Worm (Caenorhabditis elegans) whole organism, midembryonic: ENCODE results near the gene R02D5.7.

Experiments
- T22C8.4 ChIP-seq: fragments of 200-800 bp; sonication (Bioruptor generic); IDR thresholded peaks from 2 replicates; pipeline ENCODE4 v1.3.6; 2022; ENCODE audit warnings: missing genetic modification characterization, missing compliant biosample characterization
- cog-1 ChIP-seq: sonication (generic microtip); optimal IDR thresholded peaks from 2 replicates; lab custom pipeline; 2016; ENCODE audit warnings: missing genetic modification characterization, missing compliant biosample characterization
- flt-1 ChIP-seq: fragments of 200-800 bp; sonication (Bioruptor generic); IDR thresholded peaks from 2 replicates; pipeline ENCODE4 v1.3.6; 2022; ENCODE audit warnings: missing genetic modification characterization, missing compliant biosample characterization
- klf-2 ChIP-seq: fragments of 200-800 bp; sonication (Bioruptor generic); conservative IDR thresholded peaks from 2 replicates; pipeline ENCODE4 v1.3.6; 2022; ENCODE audit warnings: missing genetic modification reagents, missing genetic modification characterization, missing compliant biosample characterization
- med-1 ChIP-seq: sonication (generic microtip); optimal IDR thresholded peaks from 2 replicates; lab custom pipeline; 2017; ENCODE audit warnings: missing genetic modification characterization, mild to moderate bottlenecking, missing compliant biosample characterization, antibody characterized with exemption, missing genetic modification reagents; ENCODE audit not compliant: insufficient read depth
- ref-1 ChIP-seq: fragments of 200-800 bp; sonication (Bioruptor generic); conservative IDR thresholded peaks from 2 replicates; pipeline ENCODE4 v1.3.6; 2022; ENCODE audit warnings: missing genetic modification reagents, missing genetic modification characterization, missing compliant biosample characterization
- tab-1 ChIP-seq: fragments of 200-800 bp; sonication (Bioruptor generic); IDR thresholded peaks from 2 replicates; pipeline ENCODE4 v1.3.6; 2022; ENCODE audit warnings: missing genetic modification characterization, missing compliant biosample characterization
- ztf-23 ChIP-seq: fragments of 200-800 bp; sonication (Bioruptor generic); IDR thresholded peaks from 2 replicates; pipeline ENCODE4 v1.3.6; 2022; ENCODE audit warnings: missing genetic modification reagents, missing genetic modification characterization, missing compliant biosample characterization
- ztf-29 ChIP-seq: fragments of 200-800 bp; sonication (Bioruptor generic); IDR thresholded peaks from 2 replicates; pipeline ENCODE4 v1.3.6; 2022; ENCODE audit warnings: missing genetic modification reagents, missing genetic modification characterization, missing compliant biosample characterization

Gene R02D5.7

DNA sequence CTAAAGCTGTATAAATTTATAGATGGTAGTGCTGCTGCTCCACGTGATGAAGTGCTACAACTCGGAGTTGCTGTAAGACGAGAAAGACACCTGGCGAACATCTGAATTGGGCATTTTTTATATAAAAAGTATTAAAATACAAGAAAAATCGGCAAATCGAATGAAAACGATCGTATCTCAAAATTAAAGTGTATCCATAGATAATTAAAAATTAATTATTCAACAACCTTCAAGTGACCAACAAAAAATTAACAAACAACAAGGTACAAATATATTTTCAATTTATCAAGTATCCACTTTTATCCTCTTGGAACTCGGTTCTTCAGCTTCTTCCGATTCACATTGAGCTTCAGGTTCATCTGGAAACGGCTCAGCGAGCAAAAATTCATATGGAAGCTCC lies 38.0 kb upstream of the R02D5.7 start, which contains the start of gene R02D5.8:
TSS of gene R02D5.8 (minus strand) at position 101 of the 400 bp plus-strand sequence.
- no peak for TF ChIP-seq klf-2 (GFP tag; lab: Robert Waterston, UW)
- no peak for TF ChIP-seq med-1
- no peak for TF ChIP-seq cog-1
- TF ChIP-seq tab-1 (GFP tag; lab: Robert Waterston, UW): no peak
- no peak for TF ChIP-seq ztf-29 (GFP tag; lab: Robert Waterston, UW)
- no peak for TF ChIP-seq ztf-23
- no peak for TF ChIP-seq T22C8.4 (GFP tag; lab: Robert Waterston, UW)
- no peak for TF ChIP-seq ref-1 (GFP tag; lab: Robert Waterston, UW)
- no peak for TF ChIP-seq flt-1

DNA sequence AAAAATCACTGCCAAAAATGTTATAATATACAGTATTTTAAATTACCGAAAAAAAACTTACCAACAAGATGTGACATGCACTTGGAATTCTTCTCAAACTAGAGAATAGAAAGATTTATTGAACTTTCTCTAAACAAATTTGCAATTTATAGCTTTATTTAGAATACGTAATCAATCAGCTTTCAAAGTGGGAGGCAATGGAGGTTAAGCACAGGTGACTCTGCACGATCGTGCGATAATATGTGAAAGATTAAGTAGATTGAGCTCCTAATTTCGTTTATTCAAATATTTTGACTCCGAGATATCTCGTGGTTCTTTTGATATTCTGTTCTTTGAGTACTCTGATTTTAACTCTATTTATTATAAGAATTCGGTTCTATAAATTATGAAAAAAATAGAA lies 36.7 kb upstream of the R02D5.7 start, which contains the start of gene R02D5.6:
TSS of gene R02D5.6 (minus strand) at position 101 of the 400 bp plus-strand sequence.
- TF ChIP-seq T22C8.4 (GFP tag; lab: Robert Waterston, UW): no peak
- no peak for TF ChIP-seq ref-1 (GFP tag; lab: Robert Waterston, UW)
- TF ChIP-seq med-1: no peak
- no peak for TF ChIP-seq flt-1
- TF ChIP-seq ztf-29 (GFP tag; lab: Robert Waterston, UW): no peak
- no peak for TF ChIP-seq cog-1
- no peak for TF ChIP-seq klf-2 (GFP tag; lab: Robert Waterston, UW)
- no peak for TF ChIP-seq tab-1 (GFP tag; lab: Robert Waterston, UW)
- no peak for TF ChIP-seq ztf-23

DNA sequence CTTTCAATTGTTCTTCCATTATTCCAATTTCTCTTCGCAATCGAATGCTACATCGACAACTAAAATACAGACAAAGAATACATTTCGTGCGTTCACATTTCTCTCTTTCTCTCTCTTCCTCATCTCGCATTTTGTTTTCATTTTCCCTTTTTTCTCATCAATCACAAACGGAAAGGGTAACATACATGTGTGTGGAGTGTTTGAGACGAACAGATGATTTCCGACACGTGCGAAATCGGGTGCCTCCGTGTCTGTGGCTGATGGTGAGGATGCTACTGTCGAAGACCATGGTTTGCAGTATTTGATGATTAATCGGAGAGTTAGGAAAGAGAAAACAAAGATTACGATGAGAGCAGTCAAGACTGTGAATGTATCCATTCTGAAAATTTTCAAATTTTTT lies 29.4 kb upstream of the R02D5.7 start, which contains the start of gene R02D5.9:
TSS of gene R02D5.9 (minus strand) at position 378 of the 400 bp plus-strand sequence.
- TF ChIP-seq ztf-23 (no peak), flt-1 (no peak), klf-2 (GFP tag; lab: Robert Waterston, UW) (no peak), ztf-29 (GFP tag; lab: Robert Waterston, UW) (no peak), med-1 (no peak), tab-1 (GFP tag; lab: Robert Waterston, UW) (no peak), cog-1 (no peak), T22C8.4 (GFP tag; lab: Robert Waterston, UW) (no peak), ref-1 (GFP tag; lab: Robert Waterston, UW) (no peak)

DNA sequence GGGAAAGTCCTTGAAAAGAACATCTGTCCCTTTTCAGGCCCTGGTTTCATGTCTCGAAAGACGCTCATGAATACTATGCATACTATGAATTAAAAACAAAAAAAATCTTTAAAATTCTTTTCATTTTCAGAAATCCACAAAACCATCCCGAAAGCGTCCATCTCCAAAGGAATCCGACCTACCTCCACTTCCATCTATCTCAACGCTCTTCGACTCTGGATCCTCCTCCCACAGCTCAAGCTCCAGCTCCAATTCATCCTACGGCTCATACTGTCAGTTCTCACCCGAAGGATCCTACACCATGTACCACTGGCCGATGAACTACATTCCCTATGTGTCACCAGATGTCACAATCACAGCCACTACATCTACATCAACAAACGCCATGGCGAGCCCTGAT lies 27.3 kb upstream of the R02D5.7 start:
- TF ChIP-seq klf-2 (GFP tag; lab: Robert Waterston, UW): no peak
- no peak for TF ChIP-seq med-1
- TF ChIP-seq tab-1 (GFP tag; lab: Robert Waterston, UW): no peak
- no peak for TF ChIP-seq T22C8.4 (GFP tag; lab: Robert Waterston, UW)
- TF ChIP-seq ztf-29 (GFP tag; lab: Robert Waterston, UW): no peak
- TF ChIP-seq ref-1 (GFP tag; lab: Robert Waterston, UW): no peak
- no peak for TF ChIP-seq cog-1
- TF ChIP-seq ztf-23: no peak
- TF ChIP-seq flt-1: no peak

DNA sequence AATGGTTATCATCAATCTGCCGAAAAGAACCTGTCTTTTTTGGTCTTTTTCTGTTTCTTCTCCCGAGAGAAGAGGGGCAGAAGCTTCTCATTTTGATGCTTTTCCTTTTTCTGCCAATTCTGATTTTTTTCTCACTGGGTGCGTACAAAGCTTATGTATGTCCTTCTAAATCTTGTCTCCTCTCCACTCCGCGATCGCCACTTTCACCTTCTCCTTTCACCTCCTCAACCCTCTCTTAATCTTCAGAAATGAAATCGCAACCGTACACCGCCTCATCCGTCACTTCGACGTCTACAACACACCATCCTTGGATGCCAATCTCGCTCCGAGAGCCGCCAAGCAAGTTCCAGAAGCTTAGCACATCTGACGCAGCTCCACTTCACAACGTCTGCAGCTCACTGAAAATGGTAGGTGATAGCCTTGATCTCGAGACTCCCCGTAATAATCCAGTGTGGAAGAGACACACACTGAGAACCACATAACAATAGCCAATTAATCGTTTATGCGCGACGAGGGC lies 26.8 kb upstream of the R02D5.7 start, which contains the start of gene R02D5.1:
TSS of gene R02D5.1 (plus strand) at position 245 of the 517 bp plus-strand sequence.
- TF ChIP-seq flt-1 (0 out of 2 replicates have a peak, but pooled peaks have one; percentile 31), cog-1 (peak; percentile 9), T22C8.4 (GFP tag; lab: Robert Waterston, UW) (no peak)

DNA sequence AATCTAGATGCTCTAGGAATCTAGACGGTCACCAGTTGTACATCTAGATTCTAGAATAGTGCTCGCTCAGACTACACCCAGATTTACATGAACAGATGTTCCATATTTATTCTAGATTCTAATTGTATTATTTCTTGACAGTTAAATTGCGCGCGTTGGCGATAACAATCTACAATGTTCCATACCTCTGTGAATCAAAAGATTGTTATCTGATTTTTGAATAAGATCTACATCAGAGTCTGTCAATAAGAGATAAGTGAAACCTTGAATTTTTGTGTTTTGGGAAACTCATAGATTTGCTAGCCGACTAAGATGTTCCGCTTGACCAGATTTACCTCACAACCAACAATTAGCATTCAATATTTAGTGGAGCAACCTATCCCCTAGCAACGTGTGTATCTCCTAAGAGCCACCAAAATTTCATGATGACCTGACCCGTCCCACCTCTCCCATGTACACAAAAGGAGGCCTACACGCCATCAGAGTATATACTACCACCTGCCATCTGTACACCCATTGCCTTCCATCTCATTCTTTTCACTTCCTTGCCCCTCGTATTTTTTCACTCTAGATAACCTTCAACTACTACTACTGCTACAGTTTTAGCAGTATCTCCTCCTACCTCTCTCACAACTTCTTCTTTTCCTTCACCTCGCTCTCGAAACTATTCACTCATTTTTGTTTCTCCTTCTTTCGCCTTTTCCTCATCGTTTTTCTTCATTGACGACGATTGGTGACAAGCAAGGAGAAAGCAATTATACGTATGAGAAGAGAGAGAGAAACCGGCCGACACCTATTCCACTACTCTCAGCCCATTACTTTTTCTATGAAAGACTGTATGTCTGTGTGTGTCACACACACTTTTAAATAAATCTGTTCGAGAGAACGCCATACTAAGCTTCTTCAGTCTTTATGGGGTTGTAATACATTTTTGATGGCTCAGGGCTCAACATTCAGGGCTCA lies 25.7 kb upstream of the R02D5.7 start:
- TF ChIP-seq ztf-29 (GFP tag; lab: Robert Waterston, UW) (peak; percentile 13; the same call in 1 of the 2 replicates), flt-1 (no peak)

DNA sequence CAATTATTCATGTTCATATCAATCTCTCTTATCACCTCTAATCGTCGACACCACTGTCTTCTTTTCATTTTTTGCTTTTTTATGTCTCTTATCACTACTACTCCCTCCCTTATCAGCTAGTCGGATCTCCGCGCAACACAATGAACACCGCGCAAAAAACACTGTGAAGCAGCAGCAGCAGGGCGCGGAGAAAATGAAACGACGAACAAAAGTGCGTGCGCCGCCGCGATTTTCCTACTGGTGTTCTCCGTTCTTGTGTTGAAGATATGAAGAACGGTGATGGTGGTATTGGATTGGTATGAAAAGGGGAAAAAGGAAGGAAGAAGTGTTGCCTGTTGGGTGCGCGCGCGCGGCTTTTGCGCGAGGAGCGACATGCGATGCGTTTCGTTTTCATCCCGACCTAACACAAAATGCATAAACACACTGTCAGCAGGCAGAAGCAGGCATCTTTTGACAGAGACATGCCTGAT lies 24.5 kb upstream of the R02D5.7 start:
- no peak for TF ChIP-seq med-1
- 0 out of 2 replicates have a peak, but pooled peaks have one; percentile 55 for TF ChIP-seq ztf-23
- TF ChIP-seq T22C8.4 (GFP tag; lab: Robert Waterston, UW): no peak
- TF ChIP-seq ref-1 (GFP tag; lab: Robert Waterston, UW): no peak
- TF ChIP-seq tab-1 (GFP tag; lab: Robert Waterston, UW): no peak
- TF ChIP-seq cog-1: peak; percentile 51
- TF ChIP-seq flt-1: no peak
- no peak for TF ChIP-seq klf-2 (GFP tag; lab: Robert Waterston, UW)
- TF ChIP-seq ztf-29 (GFP tag; lab: Robert Waterston, UW): peak; percentile 60; the same call in 1 of the 2 replicates

DNA sequence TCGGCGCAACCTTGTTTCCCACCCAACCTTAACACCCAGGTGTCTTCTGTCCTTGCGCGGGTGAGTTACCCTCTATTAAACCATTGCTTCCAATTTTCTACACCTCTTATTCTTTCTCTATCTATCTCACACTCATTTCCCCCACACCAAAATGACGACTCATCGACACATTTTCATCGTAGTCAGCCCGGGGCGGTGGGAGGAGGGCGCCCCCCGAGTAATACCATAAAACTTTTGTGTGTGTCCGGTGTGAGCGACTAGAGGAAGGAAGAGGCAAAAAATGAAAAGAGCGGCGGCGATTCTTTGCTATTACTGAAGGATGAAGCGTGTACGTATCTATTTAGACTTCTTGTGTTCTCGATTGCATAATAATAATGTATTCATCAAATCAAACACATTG lies 23.5 kb upstream of the R02D5.7 start:
- TF ChIP-seq flt-1 (no peak), ztf-23 (no peak), ref-1 (GFP tag; lab: Robert Waterston, UW) (no peak), klf-2 (GFP tag; lab: Robert Waterston, UW) (no peak), ztf-29 (GFP tag; lab: Robert Waterston, UW) (no peak), tab-1 (GFP tag; lab: Robert Waterston, UW) (no peak), cog-1 (no peak), T22C8.4 (GFP tag; lab: Robert Waterston, UW) (no peak), med-1 (no peak)

DNA sequence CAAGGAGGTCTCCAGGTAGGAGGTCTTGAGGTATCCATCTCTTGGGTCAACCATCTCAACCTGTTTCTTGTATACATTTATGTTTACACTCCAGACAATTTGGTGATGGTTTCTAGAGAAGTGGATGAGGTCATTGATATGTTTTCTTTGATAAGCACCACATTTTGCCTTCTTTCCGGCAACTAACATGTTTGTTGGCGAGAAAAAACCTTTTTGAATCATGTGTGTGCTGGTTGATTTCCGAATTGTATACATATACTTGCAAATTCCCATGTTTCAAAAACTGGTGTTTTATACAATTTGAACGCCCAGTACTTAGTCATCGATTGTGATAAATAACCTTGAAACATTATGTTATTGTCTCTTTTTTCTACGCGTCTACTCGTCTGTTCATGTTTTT lies 22.8 kb upstream of the R02D5.7 start:
- TF ChIP-seq ref-1 (GFP tag; lab: Robert Waterston, UW) (no peak), tab-1 (GFP tag; lab: Robert Waterston, UW) (no peak), ztf-23 (no peak), T22C8.4 (GFP tag; lab: Robert Waterston, UW) (no peak), ztf-29 (GFP tag; lab: Robert Waterston, UW) (no peak), klf-2 (GFP tag; lab: Robert Waterston, UW) (no peak), flt-1 (no peak)
